Worm (Caenorhabditis elegans) whole organism, L4/young adult: ENCODE results near the gene F36H12.4.

ENCODE experiments used
- W03F9.2 ChIP-seq: fragments of 150-350 bp; optimal IDR thresholded peaks from 2 replicates; lab custom pipeline; 2014; ENCODE audit warnings: missing biosample characterization, missing genetic modification characterization
- dao-5 ChIP-seq: sonication (generic microtip); optimal IDR thresholded peaks from 2 replicates; lab custom pipeline; 2016; ENCODE audit warnings: missing genotype, missing genetic modification characterization, moderate library complexity, missing compliant biosample characterization
- him-1 ChIP-seq: sonication (generic microtip); optimal IDR thresholded peaks from 2 replicates; lab custom pipeline; 2016; ENCODE audit warnings: missing genotype, missing genetic modification reagents, missing genetic modification characterization, missing compliant biosample characterization

ce11 chrIV:5277752-5278151, 8.8 kb downstream of the F36H12.4 start, which contains the start of gene F36H12.17:
- TF ChIP-seq him-1 = no peak
- TF ChIP-seq dao-5 (tag; lab: Kevin White, UChicago) = no peak
- no peak for TF ChIP-seq W03F9.2
